2 worm cellular contexts compared by ENCODE assay signal in genomic region chrII:7106313-7106712, ce11.
A peak's percentile ranks its signal among the peaks of the same experiment; 100 is the strongest.
TF ChIP-seq lines count a peak whose summit lies in the region.

No protein-coding gene starts in this region.

TF ChIP-seq in whole organism, L4 larva, 104 proteins besides CTCF, POLR2A, EP300 and RAD21:
- no peak for TF ChIP-seq spr-1 (tag; optimal IDR thresholded peaks at IDR 0.05; lab: Kevin White, UChicago)
- TF ChIP-seq unc-39 (tag; optimal IDR thresholded peaks at IDR 0.05; lab: Kevin White, UChicago) = no peak
- TF ChIP-seq Y48G9A.11 (GFP tag; IDR thresholded peaks at IDR 0.05; lab: Robert Waterston, UW) = peak; percentile 59
- TF ChIP-seq nhr-111 (GFP tag; optimal IDR thresholded peaks at IDR 0.05; lab: Kevin White, UChicago) = no peak
- TF ChIP-seq lin-38 (GFP tag; IDR thresholded peaks at IDR 0.05; lab: Robert Waterston, UW) = peak; percentile 37; the same call in 1 of the 2 replicates
- TF ChIP-seq ctbp-1 (GFP tag; IDR thresholded peaks at IDR 0.05; lab: Robert Waterston, UW) = no peak
- no peak for TF ChIP-seq snpc-4 (tag; optimal IDR thresholded peaks at IDR 0.05; lab: Kevin White, UChicago)
- TF ChIP-seq aly-2 (tag; optimal IDR thresholded peaks at IDR 0.05; lab: Kevin White, UChicago) = no peak

TF ChIP-seq in whole organism, young adult, 124 proteins besides CTCF, POLR2A, EP300 and RAD21:
- TF ChIP-seq lin-54 (GFP tag; optimal IDR thresholded peaks at IDR 0.05; lab: Kevin White, UChicago) (peak; percentile 25), ets-4 (GFP tag; optimal IDR thresholded peaks at IDR 0.05; lab: Kevin White, UChicago) (no peak), F39B2.1 (GFP tag; IDR thresholded peaks at IDR 0.05; lab: Robert Waterston, UW) (peak; percentile 51; the same call in 1 of the 2 replicates), madf-6 (GFP tag; IDR thresholded peaks at IDR 0.05; lab: Robert Waterston, UW) (peak; percentile 67), sea-2 (GFP tag; IDR thresholded peaks at IDR 0.05; lab: Robert Waterston, UW) (no peak), snpc-3.4 (tag; optimal IDR thresholded peaks at IDR 0.05; lab: Kevin White, UChicago) (peak; percentile 3), Y53G8AR.9 (GFP tag; conservative IDR thresholded peaks at IDR 0.05; lab: Robert Waterston, UW) (0 out of 2 replicates have a peak, but pooled peaks have one; percentile 33), Y53F4B.3 (GFP tag; IDR thresholded peaks at IDR 0.05; lab: Robert Waterston, UW) (no peak), lsl-1 (GFP tag; optimal IDR thresholded peaks at IDR 0.05; lab: Kevin White, UChicago) (no peak), Y79H2A.3 (GFP tag; conservative IDR thresholded peaks at IDR 0.05; lab: Robert Waterston, UW) (no peak), attf-3 (GFP tag; conservative IDR thresholded peaks at IDR 0.05; lab: Robert Waterston, UW) (no peak), egl-44 (GFP tag; IDR thresholded peaks at IDR 0.05; lab: Robert Waterston, UW) (no peak), mes-4 (tag; optimal IDR thresholded peaks at IDR 0.05; lab: Kevin White, UChicago) (no peak), dpl-1 (GFP tag; optimal IDR thresholded peaks at IDR 0.05; lab: Kevin White, UChicago) (no peak), madf-10 (tag; optimal IDR thresholded peaks at IDR 0.05; lab: Kevin White, UChicago) (no peak), B0035.1 (tag; optimal IDR thresholded peaks at IDR 0.05; lab: Kevin White, UChicago) (no peak), nhr-120 (GFP tag; IDR thresholded peaks at IDR 0.05; lab: Robert Waterston, UW) (no peak), F37B4.10 (GFP tag; IDR thresholded peaks at IDR 0.05; lab: Robert Waterston, UW) (no peak), F33H1.4 (GFP tag; IDR thresholded peaks at IDR 0.05; lab: Robert Waterston, UW) (0 out of 2 replicates have a peak, but pooled peaks have one; percentile 5), D2030.7 (GFP tag; IDR thresholded peaks at IDR 0.05; lab: Robert Waterston, UW) (no peak), atf-7 (tag; optimal IDR thresholded peaks at IDR 0.05; lab: Kevin White, UChicago) (no peak), lag-1 (GFP tag; IDR thresholded peaks at IDR 0.05; lab: Robert Waterston, UW) (no peak), egrh-3 (GFP tag; IDR thresholded peaks at IDR 0.05; lab: Robert Waterston, UW) (no peak), ekl-4 (GFP tag; IDR thresholded peaks at IDR 0.05; lab: Robert Waterston, UW) (peak; percentile 62; the same call in 1 of the 2 replicates), K11D2.4 (GFP tag; IDR thresholded peaks at IDR 0.05; lab: Robert Waterston, UW) (no peak), C17E4.6 (GFP tag; IDR thresholded peaks at IDR 0.05; lab: Robert Waterston, UW) (no peak), gei-17 (GFP tag; optimal IDR thresholded peaks at IDR 0.05; lab: Kevin White, UChicago) (no peak), egl-18 (GFP tag; IDR thresholded peaks at IDR 0.05; lab: Robert Waterston, UW) (no peak), madf-3 (GFP tag; IDR thresholded peaks at IDR 0.05; lab: Robert Waterston, UW) (0 out of 2 replicates have a peak, but pooled peaks have one; percentile 6), ZK185.1 (tag; optimal IDR thresholded peaks at IDR 0.05; lab: Kevin White, UChicago; ENCODE audit: poor library complexity, severe bottlenecking) (no peak), attf-6 (GFP tag; IDR thresholded peaks at IDR 0.05; lab: Robert Waterston, UW) (peak; percentile 43; the same call in 1 of the 2 replicates), ceh-27 (GFP tag; optimal IDR thresholded peaks at IDR 0.05; lab: Kevin White, UChicago) (no peak)
